Worm (Caenorhabditis elegans) whole organism, L2 larva: ENCODE measurements around the gene trxr-1.

Source experiments
- C34F6.9 ChIP-seq: fragments of 150-350 bp; optimal IDR thresholded peaks from 2 replicates; lab custom pipeline; 2014; ENCODE audit warnings: missing biosample characterization, missing genetic modification characterization
- F13H6.1 ChIP-seq: sonication (generic microtip); optimal IDR thresholded peaks from 2 replicates; lab custom pipeline; 2016; ENCODE audit warnings: missing genetic modification characterization, missing compliant biosample characterization
- R02D3.7 ChIP-seq: fragments of 150-350 bp; optimal IDR thresholded peaks from 2 replicates; lab custom pipeline; 2014; ENCODE audit warnings: missing biosample characterization, missing genetic modification characterization
- Y55F3AM.14 ChIP-seq: fragments of 200-800 bp; sonication (Bioruptor generic); optimal IDR thresholded peaks from 2 replicates; lab custom pipeline; 2018; ENCODE audit warnings: mild to moderate bottlenecking, missing genetic modification characterization, missing compliant biosample characterization
- alr-1 ChIP-seq: fragments of 150-350 bp; optimal IDR thresholded peaks from 2 replicates; lab custom pipeline; 2014; ENCODE audit warnings: missing biosample characterization, missing genetic modification characterization
- aly-2 ChIP-seq: fragments of 150-350 bp; optimal IDR thresholded peaks from 2 replicates; lab custom pipeline; 2014; ENCODE audit warnings: missing biosample characterization, missing genetic modification characterization
- ama-1 ChIP-seq: fragments of 150-350 bp; optimal IDR thresholded peaks from 2 replicates; lab custom pipeline; 2018; ENCODE audit warnings: inconsistent platforms
- ceh-82 ChIP-seq: fragments of 150-350 bp; optimal IDR thresholded peaks from 2 replicates; lab custom pipeline; 2014; ENCODE audit warnings: missing biosample characterization, missing genetic modification characterization
- crh-2 ChIP-seq: sonication (generic microtip); optimal IDR thresholded peaks from 2 replicates; lab custom pipeline; 2017; ENCODE audit warnings: missing biosample characterization, missing genetic modification characterization
- dmd-4 ChIP-seq: sonication (generic microtip); optimal IDR thresholded peaks from 2 replicates; lab custom pipeline; 2017; ENCODE audit warnings: missing biosample characterization, missing genetic modification characterization
- elt-1 ChIP-seq: fragments of 150-350 bp; optimal IDR thresholded peaks from 2 replicates; lab custom pipeline; 2014; ENCODE audit warnings: missing biosample characterization, missing genetic modification characterization
- elt-3 ChIP-seq: sonication (generic microtip); optimal IDR thresholded peaks from 2 replicates; lab custom pipeline; 2017; ENCODE audit warnings: missing biosample characterization, missing genetic modification characterization
- fos-1 ChIP-seq: fragments of 150-350 bp; optimal IDR thresholded peaks from 2 replicates; lab custom pipeline; 2014; ENCODE audit warnings: missing biosample characterization, missing genetic modification characterization
- gmeb-1 ChIP-seq: fragments of 150-350 bp; optimal IDR thresholded peaks from 2 replicates; lab custom pipeline; 2014; ENCODE audit warnings: missing biosample characterization, missing genetic modification characterization
- lin-11 ChIP-seq: fragments of 150-350 bp; sonication (generic microtip); optimal IDR thresholded peaks from 2 replicates; lab custom pipeline; 2014; ENCODE audit warnings: missing biosample characterization, missing genetic modification characterization, inconsistent platforms, mixed read lengths
- lin-13 ChIP-seq: fragments of 150-350 bp; optimal IDR thresholded peaks from 2 replicates; lab custom pipeline; 2014; ENCODE audit warnings: missing biosample characterization, missing genetic modification reagents, missing genetic modification characterization
- lin-39 ChIP-seq: fragments of 150-350 bp; optimal IDR thresholded peaks from 2 replicates; lab custom pipeline; 2014; ENCODE audit warnings: missing biosample characterization, missing genetic modification reagents, missing genetic modification characterization
- lsy-2 ChIP-seq, 2 experiments: fragments of 150-350 bp in 1 of 2; sonication (generic microtip) in 1 of 2; optimal IDR thresholded peaks; 2 replicates each; lab custom pipeline; 2014 to 2017; ENCODE audit warnings: missing biosample characterization in 2 of 2, missing genetic modification characterization in 2 of 2
- mab-5 ChIP-seq: fragments of 150-350 bp; optimal IDR thresholded peaks from 2 replicates; lab custom pipeline; 2014; ENCODE audit warnings: missing biosample characterization, missing genetic modification characterization
- mbf-1 ChIP-seq: sonication (generic microtip); optimal IDR thresholded peaks from 2 replicates; lab custom pipeline; 2017; ENCODE audit warnings: missing biosample characterization, missing genetic modification characterization
- mdl-1 ChIP-seq, 2 experiments: fragments of 150-350 bp in 1 of 2; sonication (generic microtip) in 1 of 2; optimal IDR thresholded peaks; 2 replicates each; lab custom pipeline; 2017; ENCODE audit warnings: missing biosample characterization in 2 of 2, missing genetic modification characterization in 2 of 2
- nhr-10 ChIP-seq: sonication (generic microtip); optimal IDR thresholded peaks from 2 replicates; lab custom pipeline; 2017; ENCODE audit warnings: missing biosample characterization, missing genetic modification characterization
- nhr-11 ChIP-seq: fragments of 150-350 bp; optimal IDR thresholded peaks from 2 replicates; lab custom pipeline; 2014; ENCODE audit warnings: missing biosample characterization, missing genetic modification characterization
- nhr-12 ChIP-seq: fragments of 150-350 bp; optimal IDR thresholded peaks from 2 replicates; lab custom pipeline; 2014; ENCODE audit warnings: missing biosample characterization, missing genetic modification characterization
- nhr-129 ChIP-seq: fragments of 150-350 bp; optimal IDR thresholded peaks from 2 replicates; lab custom pipeline; 2014; ENCODE audit warnings: missing biosample characterization, missing genetic modification characterization
- nhr-237 ChIP-seq: fragments of 150-350 bp; optimal IDR thresholded peaks from 2 replicates; lab custom pipeline; 2014; ENCODE audit warnings: missing biosample characterization, missing genetic modification characterization
- nhr-6 ChIP-seq: fragments of 150-350 bp; optimal IDR thresholded peaks from 2 replicates; lab custom pipeline; 2014; ENCODE audit warnings: missing biosample characterization, missing genetic modification characterization
- nhr-77 ChIP-seq: fragments of 150-350 bp; optimal IDR thresholded peaks from 2 replicates; lab custom pipeline; 2014; ENCODE audit warnings: missing biosample characterization, missing genetic modification characterization
- peb-1 ChIP-seq: fragments of 150-350 bp; optimal IDR thresholded peaks from 2 replicates; lab custom pipeline; 2014; ENCODE audit warnings: missing biosample characterization, missing genetic modification characterization
- sem-4 ChIP-seq: fragments of 150-350 bp; optimal IDR thresholded peaks from 2 replicates; lab custom pipeline; 2014; ENCODE audit warnings: missing biosample characterization, missing genetic modification reagents, missing genetic modification characterization
- skn-1 ChIP-seq: sonication (generic microtip); optimal IDR thresholded peaks from 2 replicates; lab custom pipeline; 2017; ENCODE audit warnings: missing biosample characterization, missing genetic modification characterization
- sma-3 ChIP-seq: sonication (generic microtip); optimal IDR thresholded peaks from 2 replicates; lab custom pipeline; 2016; ENCODE audit warnings: missing genetic modification reagents, missing genetic modification characterization, missing compliant biosample characterization
- sma-9 ChIP-seq, 2 experiments: fragments of 150-350 bp in 1 of 2; sonication (generic microtip) in 1 of 2; optimal IDR thresholded peaks; 2 replicates each; lab custom pipeline; 2014 to 2016; ENCODE audit warnings: missing genetic modification characterization in 2 of 2, mild to moderate bottlenecking in 1 of 2, missing biosample characterization in 1 of 2, missing compliant biosample characterization in 1 of 2, missing genetic modification reagents in 1 of 2, moderate library complexity in 1 of 2
- snpc-4 ChIP-seq: fragments of 150-350 bp; optimal IDR thresholded peaks from 2 replicates; lab custom pipeline; 2014; ENCODE audit warnings: missing biosample characterization, missing genetic modification characterization
- unc-39 ChIP-seq: fragments of 150-350 bp; optimal IDR thresholded peaks from 2 replicates; lab custom pipeline; 2014; ENCODE audit warnings: missing biosample characterization, missing genetic modification characterization
- unc-55 ChIP-seq: fragments of 150-350 bp; sonication (generic microtip); optimal IDR thresholded peaks from 3 replicates; lab custom pipeline; 2014; ENCODE audit warnings: missing biosample characterization, missing genetic modification reagents, missing genetic modification characterization
- unc-62 ChIP-seq: fragments of 150-350 bp; optimal IDR thresholded peaks from 2 replicates; lab custom pipeline; 2014; ENCODE audit warnings: missing biosample characterization, missing genetic modification reagents, missing genetic modification characterization
- zag-1 ChIP-seq: fragments of 150-350 bp; optimal IDR thresholded peaks from 2 replicates; lab custom pipeline; 2014; ENCODE audit warnings: missing biosample characterization, missing genetic modification characterization
- ztf-1 ChIP-seq: fragments of 200-800 bp; sonication (Bioruptor generic); conservative IDR thresholded peaks from 2 replicates; pipeline ENCODE4 v1.3.6; 2022; ENCODE audit warnings: missing genetic modification characterization, missing compliant biosample characterization
- ztf-11 ChIP-seq: sonication (generic microtip); optimal IDR thresholded peaks from 2 replicates; lab custom pipeline; 2017; ENCODE audit warnings: missing biosample characterization, missing genetic modification characterization
- ztf-4 ChIP-seq: fragments of 150-350 bp; optimal IDR thresholded peaks from 2 replicates; lab custom pipeline; 2014; ENCODE audit warnings: missing biosample characterization, missing genetic modification characterization

The trxr-1 gene

ce11 chrIV:7010195-7010594 lies 1.6 kb upstream of the trxr-1 start:
- no peak for TF ChIP-seq lin-13 (GFP tag; lab: Kevin White, UChicago)
- TF ChIP-seq snpc-4 (tag; lab: Kevin White, UChicago): no peak
- TF ChIP-seq lin-11 (tag; lab: Kevin White, UChicago): no peak
- TF ChIP-seq crh-2 (tag; lab: Kevin White, UChicago): no peak
- TF ChIP-seq mab-5 (tag; lab: Kevin White, UChicago): no peak

- TF ChIP-seq peb-1 (tag; lab: Kevin White, UChicago) (no peak), nhr-6 (tag; lab: Kevin White, UChicago) (no peak)
- TF ChIP-seq, all 48 proteins: peak for 0
Observed at ce11 chrIV:7010835-7011234, 919 bp upstream of the trxr-1 start, which contains the start of gene C25A8.1. C25A8.1 (plus strand) TSS chrIV:7011135.

- TF ChIP-seq nhr-10 (tag; lab: Kevin White, UChicago) (no peak), C34F6.9 (no peak), snpc-4 (tag; lab: Kevin White, UChicago) (no peak), peb-1 (tag; lab: Kevin White, UChicago) (no peak), skn-1 (no peak), dmd-4 (tag; lab: Kevin White, UChicago) (no peak), Y55F3AM.14 (GFP tag; lab: Kevin White, UChicago) (no peak), nhr-11 (tag; lab: Kevin White, UChicago) (no peak), sma-9 (GFP tag; optimal IDR thresholded peaks at IDR 0.05; lab: Kevin White, UChicago) (no peak), sma-9 (tag; optimal IDR thresholded peaks at IDR 0.05; lab: Kevin White, UChicago) (no peak), R02D3.7 (tag; lab: Kevin White, UChicago) (no peak)
- TF ChIP-seq, all 48 proteins: peak for 0
Observed at ce11 chrIV:7012214-7012613, 460 bp downstream of the trxr-1 start.

ce11 chrIV:7012731-7013445 lies 1.1 kb downstream of the trxr-1 start:
- TF ChIP-seq skn-1: no peak
- no peak for TF ChIP-seq lin-39 (tag; lab: Kevin White, UChicago)
- no peak for TF ChIP-seq snpc-4 (tag; lab: Kevin White, UChicago)
- peak; percentile 34 for TF ChIP-seq fos-1 (tag; lab: Kevin White, UChicago)
- no peak for TF ChIP-seq ztf-11 (tag; lab: Kevin White, UChicago)
- no peak for TF ChIP-seq nhr-129 (tag; lab: Kevin White, UChicago)
- TF ChIP-seq C34F6.9: peak; percentile 42
- no peak for TF ChIP-seq mab-5 (tag; lab: Kevin White, UChicago)
- no peak for TF ChIP-seq unc-62 (GFP tag; lab: Kevin White, UChicago)
- no peak for TF ChIP-seq dmd-4 (tag; lab: Kevin White, UChicago)
- no peak for TF ChIP-seq mbf-1 (tag; lab: Kevin White, UChicago)
- TF ChIP-seq unc-55: peak; percentile 42
- TF ChIP-seq ama-1 (lab: Kevin White, UChicago): no peak

ce11 chrIV:7016502-7016901 lies 4.7 kb downstream of the trxr-1 start:
- no peak for TF ChIP-seq nhr-12
- TF ChIP-seq elt-3 (tag; lab: Kevin White, UChicago): no peak
- TF ChIP-seq skn-1: peak; percentile 16
- TF ChIP-seq unc-62 (GFP tag; lab: Kevin White, UChicago): no peak
- no peak for TF ChIP-seq dmd-4 (tag; lab: Kevin White, UChicago)
- peak; percentile 64 for TF ChIP-seq nhr-129 (tag; lab: Kevin White, UChicago)
- TF ChIP-seq nhr-6 (tag; lab: Kevin White, UChicago): no peak
- no peak for TF ChIP-seq sma-3 (GFP tag; lab: Kevin White, UChicago)
- peak; percentile 2 for TF ChIP-seq ama-1 (lab: Kevin White, UChicago)
- TF ChIP-seq unc-39: no peak
- no peak for TF ChIP-seq Y55F3AM.14 (GFP tag; lab: Kevin White, UChicago)
- TF ChIP-seq ztf-4: no peak
- no peak for TF ChIP-seq zag-1 (tag; lab: Kevin White, UChicago)
- TF ChIP-seq ztf-1 (GFP tag; lab: Robert Waterston, UW): no peak
- TF ChIP-seq lsy-2 (tag; optimal IDR thresholded peaks at IDR 0.05; lab: Kevin White, UChicago): peak in 1 of 2 experiments; percentile 63
- no peak for TF ChIP-seq nhr-11 (tag; lab: Kevin White, UChicago)
- TF ChIP-seq fos-1 (tag; lab: Kevin White, UChicago): no peak
- TF ChIP-seq F13H6.1 (tag; lab: Kevin White, UChicago): peak; percentile 22
- TF ChIP-seq snpc-4 (tag; lab: Kevin White, UChicago): no peak
- TF ChIP-seq sma-9 (GFP tag; optimal IDR thresholded peaks at IDR 0.05; lab: Kevin White, UChicago): peak; percentile 77
- no peak for TF ChIP-seq sma-9 (tag; optimal IDR thresholded peaks at IDR 0.05; lab: Kevin White, UChicago)
- TF ChIP-seq alr-1 (tag; lab: Kevin White, UChicago): no peak
- TF ChIP-seq lin-39 (tag; lab: Kevin White, UChicago): no peak
- no peak for TF ChIP-seq mdl-1 (tag; optimal IDR thresholded peaks at IDR 0.05; lab: Kevin White, UChicago)
- TF ChIP-seq nhr-237 (tag; lab: Kevin White, UChicago): no peak
- TF ChIP-seq lin-11 (tag; lab: Kevin White, UChicago): no peak
- TF ChIP-seq R02D3.7 (tag; lab: Kevin White, UChicago): no peak
- no peak for TF ChIP-seq ceh-82 (tag; lab: Kevin White, UChicago)
- TF ChIP-seq elt-1 (tag; lab: Kevin White, UChicago): no peak
- TF ChIP-seq crh-2 (tag; lab: Kevin White, UChicago): peak; percentile 58
- no peak for TF ChIP-seq nhr-77 (tag; lab: Kevin White, UChicago)
- TF ChIP-seq gmeb-1 (tag; lab: Kevin White, UChicago): peak; percentile 24
- TF ChIP-seq aly-2 (tag; lab: Kevin White, UChicago): no peak
- no peak for TF ChIP-seq peb-1 (tag; lab: Kevin White, UChicago)
- TF ChIP-seq mbf-1 (tag; lab: Kevin White, UChicago): no peak
- no peak for TF ChIP-seq sem-4 (tag; lab: Kevin White, UChicago)
